Worm (Caenorhabditis elegans) whole organism, L4 larva: ENCODE results near the gene cyp-25A1.

Experiments
- ama-1 ChIP-seq: fragments of 150-350 bp; optimal IDR thresholded peaks from 2 replicates; lab custom pipeline; 2014; ENCODE audit warnings: inconsistent platforms, mixed read lengths
- egl-27 ChIP-seq: sonication (generic microtip); optimal IDR thresholded peaks from 3 replicates; lab custom pipeline; 2017; ENCODE audit warnings: missing biosample characterization, missing genetic modification reagents, missing genetic modification characterization
- lin-13 ChIP-seq: fragments of 150-350 bp; optimal IDR thresholded peaks from 2 replicates; lab custom pipeline; 2014; ENCODE audit warnings: missing biosample characterization, missing genetic modification reagents, missing genetic modification characterization
- madf-5 ChIP-seq, 2 experiments: fragments of 200-800 bp; sonication (Bioruptor generic); IDR thresholded peaks; 2 replicates each; pipeline ENCODE4 v1.3.6; 2022; ENCODE audit warnings: missing compliant biosample characterization in 2 of 2, missing genetic modification characterization in 2 of 2
- nhr-11 ChIP-seq: fragments of 150-350 bp; optimal IDR thresholded peaks from 2 replicates; lab custom pipeline; 2014; ENCODE audit warnings: missing biosample characterization, missing genetic modification characterization
- nhr-237 ChIP-seq: sonication (generic microtip); optimal IDR thresholded peaks from 2 replicates; lab custom pipeline; 2017; ENCODE audit warnings: missing biosample characterization, missing genetic modification characterization
- ztf-11 ChIP-seq: fragments of 150-350 bp; optimal IDR thresholded peaks from 2 replicates; lab custom pipeline; 2014; ENCODE audit warnings: missing biosample characterization, missing genetic modification characterization

ce11 chrIII:3812369-3812993 is 19.9 kb upstream of the cyp-25A1 start:
- TF ChIP-seq egl-27 (tag; lab: Kevin White, UChicago) (no peak), ama-1 (lab: Kevin White, UChicago) (no peak), lin-13 (GFP tag; lab: Kevin White, UChicago) (no peak), ztf-11 (no peak), nhr-237 (tag; lab: Kevin White, UChicago) (no peak), madf-5 (GFP tag; IDR thresholded peaks at IDR 0.05; lab: Robert Waterston, UW) (no peak), nhr-11 (no peak)
